Worm (Caenorhabditis elegans): ENCODE results near the gene F53F8.5.

- no peak for TF ChIP-seq egl-27 (tag; optimal IDR thresholded peaks at IDR 0.05)
- no peak for TF ChIP-seq aly-2 (tag; optimal IDR thresholded peaks at IDR 0.05)
- TF ChIP-seq zag-1 (tag; optimal IDR thresholded peaks at IDR 0.05): no peak
- no peak for TF ChIP-seq lin-29 (GFP tag; IDR thresholded peaks at IDR 0.05)
Observed at ce11 chrV:20689481-20690039, 14.3 kb downstream of the F53F8.5 start, which contains the start of gene F53F8.3.

Measured in whole organism, L4 larva.